Worm (Caenorhabditis elegans) whole organism, L2 larva: ENCODE results near the gene nspc-3.

Experiments
- C34F6.9 ChIP-seq: fragments of 150-350 bp; optimal IDR thresholded peaks from 2 replicates; lab custom pipeline; 2014; ENCODE audit warnings: missing biosample characterization, missing genetic modification characterization
- F13H6.1 ChIP-seq: sonication (generic microtip); optimal IDR thresholded peaks from 2 replicates; lab custom pipeline; 2016; ENCODE audit warnings: missing genetic modification characterization, missing compliant biosample characterization
- R02D3.7 ChIP-seq: fragments of 150-350 bp; optimal IDR thresholded peaks from 2 replicates; lab custom pipeline; 2014; ENCODE audit warnings: missing biosample characterization, missing genetic modification characterization
- ZK546.5 ChIP-seq: sonication (generic microtip); optimal IDR thresholded peaks from 2 replicates; lab custom pipeline; 2017; ENCODE audit warnings: missing biosample characterization, missing genetic modification characterization
- alr-1 ChIP-seq: fragments of 150-350 bp; optimal IDR thresholded peaks from 2 replicates; lab custom pipeline; 2014; ENCODE audit warnings: missing biosample characterization, missing genetic modification characterization
- aly-2 ChIP-seq: fragments of 150-350 bp; optimal IDR thresholded peaks from 2 replicates; lab custom pipeline; 2014; ENCODE audit warnings: missing biosample characterization, missing genetic modification characterization
- blmp-1 ChIP-seq: sonication (generic microtip); optimal IDR thresholded peaks from 2 replicates; lab custom pipeline; 2017; ENCODE audit warnings: missing genetic modification characterization, mild to moderate bottlenecking, missing compliant biosample characterization, antibody characterized with exemption, moderate library complexity; ENCODE audit not compliant: insufficient read depth
- crh-2 ChIP-seq: sonication (generic microtip); optimal IDR thresholded peaks from 2 replicates; lab custom pipeline; 2017; ENCODE audit warnings: missing biosample characterization, missing genetic modification characterization
- dmd-4 ChIP-seq: sonication (generic microtip); optimal IDR thresholded peaks from 2 replicates; lab custom pipeline; 2017; ENCODE audit warnings: missing biosample characterization, missing genetic modification characterization
- egl-27 ChIP-seq: sonication (generic microtip); optimal IDR thresholded peaks from 3 replicates; lab custom pipeline; 2017; ENCODE audit warnings: missing biosample characterization, missing genetic modification reagents, missing genetic modification characterization
- elt-3 ChIP-seq: sonication (generic microtip); optimal IDR thresholded peaks from 2 replicates; lab custom pipeline; 2017; ENCODE audit warnings: missing biosample characterization, missing genetic modification characterization
- fos-1 ChIP-seq: fragments of 150-350 bp; optimal IDR thresholded peaks from 2 replicates; lab custom pipeline; 2014; ENCODE audit warnings: missing biosample characterization, missing genetic modification characterization
- gmeb-1 ChIP-seq: fragments of 150-350 bp; optimal IDR thresholded peaks from 2 replicates; lab custom pipeline; 2014; ENCODE audit warnings: missing biosample characterization, missing genetic modification characterization
- lin-11 ChIP-seq: fragments of 150-350 bp; sonication (generic microtip); optimal IDR thresholded peaks from 2 replicates; lab custom pipeline; 2014; ENCODE audit warnings: missing biosample characterization, missing genetic modification characterization, inconsistent platforms, mixed read lengths
- mab-5 ChIP-seq: fragments of 150-350 bp; optimal IDR thresholded peaks from 2 replicates; lab custom pipeline; 2014; ENCODE audit warnings: missing biosample characterization, missing genetic modification characterization
- mbf-1 ChIP-seq: sonication (generic microtip); optimal IDR thresholded peaks from 2 replicates; lab custom pipeline; 2017; ENCODE audit warnings: missing biosample characterization, missing genetic modification characterization
- mdl-1 ChIP-seq, 2 experiments: fragments of 150-350 bp in 1 of 2; sonication (generic microtip) in 1 of 2; optimal IDR thresholded peaks; 2 replicates each; lab custom pipeline; 2017; ENCODE audit warnings: missing biosample characterization in 2 of 2, missing genetic modification characterization in 2 of 2
- nhr-10 ChIP-seq: sonication (generic microtip); optimal IDR thresholded peaks from 2 replicates; lab custom pipeline; 2017; ENCODE audit warnings: missing biosample characterization, missing genetic modification characterization
- nhr-11 ChIP-seq: fragments of 150-350 bp; optimal IDR thresholded peaks from 2 replicates; lab custom pipeline; 2014; ENCODE audit warnings: missing biosample characterization, missing genetic modification characterization
- nhr-12 ChIP-seq: fragments of 150-350 bp; optimal IDR thresholded peaks from 2 replicates; lab custom pipeline; 2014; ENCODE audit warnings: missing biosample characterization, missing genetic modification characterization
- nhr-129 ChIP-seq: fragments of 150-350 bp; optimal IDR thresholded peaks from 2 replicates; lab custom pipeline; 2014; ENCODE audit warnings: missing biosample characterization, missing genetic modification characterization
- nhr-21 ChIP-seq: fragments of 150-350 bp; optimal IDR thresholded peaks from 2 replicates; lab custom pipeline; 2014; ENCODE audit warnings: missing biosample characterization, missing genetic modification characterization
- nhr-25 ChIP-seq: fragments of 150-350 bp; sonication (generic microtip); optimal IDR thresholded peaks from 3 replicates; lab custom pipeline; 2014; ENCODE audit warnings: missing biosample characterization, missing genetic modification characterization
- nhr-6 ChIP-seq: fragments of 150-350 bp; optimal IDR thresholded peaks from 2 replicates; lab custom pipeline; 2014; ENCODE audit warnings: missing biosample characterization, missing genetic modification characterization
- nhr-77 ChIP-seq: fragments of 150-350 bp; optimal IDR thresholded peaks from 2 replicates; lab custom pipeline; 2014; ENCODE audit warnings: missing biosample characterization, missing genetic modification characterization
- peb-1 ChIP-seq: fragments of 150-350 bp; optimal IDR thresholded peaks from 2 replicates; lab custom pipeline; 2014; ENCODE audit warnings: missing biosample characterization, missing genetic modification characterization
- sem-4 ChIP-seq: fragments of 150-350 bp; optimal IDR thresholded peaks from 2 replicates; lab custom pipeline; 2014; ENCODE audit warnings: missing biosample characterization, missing genetic modification reagents, missing genetic modification characterization
- sma-3 ChIP-seq: sonication (generic microtip); optimal IDR thresholded peaks from 2 replicates; lab custom pipeline; 2016; ENCODE audit warnings: missing genetic modification reagents, missing genetic modification characterization, missing compliant biosample characterization
- sma-9 ChIP-seq, 2 experiments: fragments of 150-350 bp in 1 of 2; sonication (generic microtip) in 1 of 2; optimal IDR thresholded peaks; 2 replicates each; lab custom pipeline; 2014 to 2016; ENCODE audit warnings: missing genetic modification characterization in 2 of 2, mild to moderate bottlenecking in 1 of 2, missing biosample characterization in 1 of 2, missing compliant biosample characterization in 1 of 2, missing genetic modification reagents in 1 of 2, moderate library complexity in 1 of 2
- snpc-4 ChIP-seq: fragments of 150-350 bp; optimal IDR thresholded peaks from 2 replicates; lab custom pipeline; 2014; ENCODE audit warnings: missing biosample characterization, missing genetic modification characterization
- unc-55 ChIP-seq: fragments of 150-350 bp; sonication (generic microtip); optimal IDR thresholded peaks from 3 replicates; lab custom pipeline; 2014; ENCODE audit warnings: missing biosample characterization, missing genetic modification reagents, missing genetic modification characterization
- unc-62 ChIP-seq: fragments of 150-350 bp; optimal IDR thresholded peaks from 2 replicates; lab custom pipeline; 2014; ENCODE audit warnings: missing biosample characterization, missing genetic modification reagents, missing genetic modification characterization
- zag-1 ChIP-seq: fragments of 150-350 bp; optimal IDR thresholded peaks from 2 replicates; lab custom pipeline; 2014; ENCODE audit warnings: missing biosample characterization, missing genetic modification characterization
- ztf-1 ChIP-seq: fragments of 200-800 bp; sonication (Bioruptor generic); conservative IDR thresholded peaks from 2 replicates; pipeline ENCODE4 v1.3.6; 2022; ENCODE audit warnings: missing genetic modification characterization, missing compliant biosample characterization

nspc-3 gene

DNA sequence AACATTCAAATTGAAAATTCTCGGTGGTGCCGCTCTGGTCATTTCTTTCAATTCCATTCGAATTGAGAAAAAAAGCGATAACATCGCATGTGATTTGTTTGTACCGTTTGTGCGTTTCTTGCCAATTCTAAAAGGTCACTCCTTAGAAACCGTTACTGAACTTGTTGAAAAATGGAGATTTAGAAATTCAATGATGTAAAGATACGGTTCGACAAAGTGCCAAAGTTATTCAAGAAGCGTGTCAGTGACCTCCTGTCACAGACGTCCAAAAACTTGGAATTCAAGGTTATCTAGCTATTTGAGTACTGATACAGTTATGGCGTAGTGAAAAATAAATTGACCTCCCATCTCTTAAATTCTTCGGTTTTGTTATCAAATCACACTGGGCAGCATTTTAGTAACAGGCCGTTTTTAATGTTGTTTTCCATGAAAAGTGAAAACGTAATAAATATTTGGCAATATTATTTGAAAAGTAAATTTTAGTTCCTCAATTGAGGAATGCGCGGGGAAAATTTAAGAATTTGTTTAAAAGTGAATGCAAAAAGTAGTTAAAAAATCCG lies 48.0 kb downstream of the nspc-3 start:
- TF ChIP-seq sem-4 (no peak), unc-55 (no peak), ztf-1 (GFP tag; lab: Robert Waterston, UW) (no peak), R02D3.7 (tag; lab: Kevin White, UChicago) (no peak), C34F6.9 (tag; lab: Kevin White, UChicago) (no peak), elt-3 (tag; lab: Kevin White, UChicago) (no peak), snpc-4 (tag; lab: Kevin White, UChicago) (no peak), nhr-6 (tag; lab: Kevin White, UChicago) (no peak), nhr-77 (tag; lab: Kevin White, UChicago) (no peak), F13H6.1 (no peak), egl-27 (tag; lab: Kevin White, UChicago) (no peak), unc-62 (no peak), mbf-1 (tag; lab: Kevin White, UChicago) (no peak), ZK546.5 (tag; lab: Kevin White, UChicago) (no peak), mab-5 (tag; lab: Kevin White, UChicago) (no peak), alr-1 (tag; lab: Kevin White, UChicago) (no peak), nhr-21 (tag; lab: Kevin White, UChicago) (no peak), blmp-1 (tag; lab: Kevin White, UChicago) (peak; percentile 49), peb-1 (tag; lab: Kevin White, UChicago) (no peak), lin-11 (no peak), sma-3 (GFP tag; lab: Kevin White, UChicago) (no peak), nhr-129 (tag; lab: Kevin White, UChicago) (no peak), sma-9 (GFP tag; optimal IDR thresholded peaks at IDR 0.05; lab: Kevin White, UChicago) (peak; percentile 19), sma-9 (tag; optimal IDR thresholded peaks at IDR 0.05; lab: Kevin White, UChicago) (no peak), aly-2 (tag; lab: Kevin White, UChicago) (no peak), gmeb-1 (no peak), nhr-11 (no peak), zag-1 (no peak), fos-1 (tag; lab: Kevin White, UChicago) (no peak), nhr-25 (peak; percentile 66), crh-2 (tag; lab: Kevin White, UChicago) (peak; percentile 17), mdl-1 (tag; optimal IDR thresholded peaks at IDR 0.05; lab: Kevin White, UChicago) (no peak), dmd-4 (tag; lab: Kevin White, UChicago) (no peak), nhr-12 (tag; lab: Kevin White, UChicago) (no peak)

DNA sequence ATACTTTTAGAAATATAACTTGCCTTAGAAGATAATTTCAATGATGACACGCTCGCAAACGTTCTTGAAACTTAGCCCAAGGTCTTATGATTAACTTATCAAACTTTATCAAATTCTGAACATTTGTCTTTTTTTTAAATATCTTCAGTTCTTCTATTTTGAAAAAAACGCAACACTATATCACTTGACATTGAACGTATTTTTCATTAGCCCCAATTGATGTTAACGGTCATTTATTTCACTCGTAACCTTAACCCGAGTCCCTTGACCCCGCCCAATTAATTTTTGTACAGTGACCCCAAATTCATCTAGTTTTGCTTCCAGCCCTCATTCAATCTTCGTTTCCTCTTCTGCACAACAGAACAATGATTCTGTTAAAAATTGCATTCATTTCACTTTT lies 48.9 kb downstream of the nspc-3 start, which contains the start of gene F18E9.3:
Gene F18E9.3 (plus strand): TSS at position 311 of the 400 bp plus-strand sequence.
- TF ChIP-seq nhr-10 (no peak), nhr-25 (peak; percentile 51)
- TF ChIP-seq, all 48 proteins: peak for 1
